Worm (Caenorhabditis elegans) whole organism, dauer: Measurements from ENCODE around the gene C01G12.3.

ENCODE experiments used
- unc-62 ChIP-seq: sonication (generic microtip); optimal IDR thresholded peaks from 2 replicates; lab custom pipeline; 2017; ENCODE audit warnings: missing biosample characterization, missing genetic modification reagents, missing genetic modification characterization

Gene C01G12.3

DNA sequence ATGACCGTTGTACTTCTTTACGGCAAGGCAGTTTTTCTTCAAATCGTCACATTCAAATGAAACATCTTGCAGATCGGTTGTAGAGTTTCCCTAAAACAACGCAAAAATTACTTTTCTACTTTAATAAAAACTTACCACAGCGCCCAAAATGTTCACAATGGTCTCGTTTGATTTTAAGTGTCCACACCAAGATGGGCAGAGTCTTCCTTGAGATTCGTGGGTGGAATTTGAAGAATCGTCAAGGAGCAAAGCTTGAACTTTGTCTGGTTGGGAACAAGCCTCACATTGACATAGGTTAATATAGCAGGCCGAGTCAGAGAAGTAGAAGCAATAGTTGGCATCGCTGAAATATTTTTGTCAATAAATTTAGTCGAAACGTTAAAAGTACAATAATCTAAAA lies 22.9 kb upstream of the C01G12.3 start:
- no peak for TF ChIP-seq unc-62

- TF ChIP-seq unc-62: no peak
These were observed 22.2 kb upstream of the C01G12.3 start for ce11 chrII:14604261-14604660.

- TF ChIP-seq unc-62: no peak
These were observed 20.6 kb upstream of the C01G12.3 start for ce11 chrII:14602735-14603134.

DNA sequence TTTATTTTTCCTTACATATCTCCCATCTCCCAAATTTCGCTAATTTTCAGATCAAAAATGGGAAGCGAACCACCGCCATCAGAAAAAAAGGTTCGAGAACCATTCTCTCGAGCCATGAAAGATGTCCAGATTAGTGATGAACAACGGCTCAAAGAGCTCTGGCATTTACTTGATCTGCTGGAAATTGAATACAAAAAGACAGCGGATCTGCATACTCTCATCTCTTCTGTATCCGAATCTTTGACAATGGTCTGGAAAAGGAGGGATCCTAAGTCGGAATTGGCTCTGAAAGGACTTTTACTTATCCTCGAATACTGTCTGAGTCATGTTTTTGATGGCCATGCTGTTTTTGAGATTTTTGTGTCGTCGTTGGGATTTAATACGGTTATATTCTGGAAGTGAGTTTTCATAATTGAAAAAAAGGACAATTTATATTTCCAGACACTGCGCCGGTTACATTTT lies 18.8 kb upstream of the C01G12.3 start, which contains the start of gene tps-2:
TSS of gene tps-2 (plus strand) at position 51 of the 462 bp plus-strand sequence.
- TF ChIP-seq unc-62: no peak

DNA sequence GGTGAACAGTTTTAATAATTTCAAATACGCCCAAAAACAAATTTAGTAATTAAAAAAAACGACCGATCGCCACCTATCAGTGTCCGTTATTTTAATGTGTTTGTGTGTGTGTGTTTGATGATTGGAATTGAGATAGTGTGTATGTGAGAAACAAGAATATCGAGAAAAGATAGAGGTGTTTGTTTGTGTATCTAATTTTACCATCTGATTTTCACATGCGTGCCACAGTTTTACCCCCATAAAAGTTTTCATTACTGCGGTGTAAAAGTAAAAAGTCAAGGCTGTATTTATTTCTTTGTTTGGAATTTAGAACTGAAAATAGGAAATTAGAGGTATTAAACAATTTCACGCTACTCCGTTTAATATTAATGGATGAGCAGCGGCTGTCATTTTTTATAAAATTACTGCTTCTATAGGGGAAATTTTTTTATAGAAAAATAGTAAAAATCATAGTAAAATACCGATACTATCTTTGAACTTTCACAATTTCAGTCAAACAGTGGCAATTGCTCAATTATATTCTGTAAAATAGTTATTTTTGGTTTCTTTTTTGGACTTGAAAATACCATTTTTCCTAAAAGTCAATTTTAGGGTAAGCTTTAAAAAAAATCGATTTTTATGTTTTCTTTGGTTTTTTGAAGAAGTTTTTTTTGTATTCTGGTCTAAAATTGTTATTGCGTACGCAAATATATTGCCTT lies 18.0 kb upstream of the C01G12.3 start:
- TF ChIP-seq unc-62: no peak

- no peak for TF ChIP-seq unc-62
These were observed 17.3 kb upstream of the C01G12.3 start for ce11 chrII:14599284-14599862.

ce11 chrII:14598367-14598766 lies 16.3 kb upstream of the C01G12.3 start:
- no peak for TF ChIP-seq unc-62

DNA sequence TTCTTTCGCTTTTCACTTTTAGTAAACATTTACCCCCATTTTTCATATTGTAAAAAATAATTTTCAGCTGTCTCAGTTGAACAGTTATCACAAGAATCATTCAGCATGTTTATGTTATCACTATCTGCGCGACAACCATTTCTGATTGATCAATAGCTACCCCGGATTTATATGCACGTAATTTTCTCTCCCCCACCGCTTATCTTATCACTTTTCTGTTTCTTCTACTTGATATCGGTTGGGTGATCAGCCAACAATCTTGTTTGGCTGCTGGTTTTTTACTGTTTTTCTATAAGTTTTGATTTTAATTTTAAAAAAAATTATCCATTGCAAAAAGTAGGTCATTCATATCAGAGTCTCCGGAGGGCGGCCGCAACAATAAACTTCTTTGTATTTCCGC lies 15.7 kb upstream of the C01G12.3 start:
- TF ChIP-seq unc-62: no peak

DNA sequence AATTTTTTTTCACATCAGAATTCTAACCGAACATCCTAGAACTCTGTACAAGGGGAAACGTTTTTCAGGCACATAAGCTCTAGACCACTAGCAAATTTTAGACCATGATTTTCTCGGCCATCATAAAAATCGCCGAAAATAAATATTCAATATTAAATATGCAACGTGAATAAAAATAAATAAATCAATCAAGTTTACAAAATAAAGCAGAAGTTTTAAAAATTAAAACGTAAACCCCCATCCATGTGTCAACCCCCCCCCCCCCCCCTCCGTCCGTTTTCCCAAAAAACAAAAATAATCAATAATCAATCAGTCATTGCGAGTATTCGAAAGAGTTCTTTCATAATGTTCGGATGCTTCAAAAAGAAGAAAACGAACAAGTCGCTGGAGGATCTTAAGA lies 11.2 kb upstream of the C01G12.3 start, which contains the start of gene catp-4:
TSS of gene catp-4 (plus strand) at position 301 of the 400 bp plus-strand sequence.
- TF ChIP-seq unc-62: no peak

DNA sequence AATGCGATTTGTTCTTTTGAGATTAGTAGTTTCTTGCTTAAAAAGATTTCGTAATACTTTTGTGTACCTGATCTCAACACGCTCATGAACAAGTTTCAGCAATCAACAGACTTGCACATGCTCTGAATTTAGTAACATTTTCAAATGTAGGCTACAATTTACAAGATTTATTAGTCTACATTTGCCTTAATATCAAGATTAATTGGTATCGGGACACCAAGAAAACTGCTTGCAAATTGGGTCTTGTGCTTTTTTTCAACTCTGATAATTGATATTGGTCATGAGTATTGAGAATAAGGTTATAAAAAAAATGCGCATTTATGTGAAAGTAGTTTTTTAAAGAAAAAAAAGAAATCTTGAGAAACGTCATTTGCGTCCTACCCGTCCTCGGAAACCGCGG lies 10.5 kb upstream of the C01G12.3 start:
- no peak for TF ChIP-seq unc-62

DNA sequence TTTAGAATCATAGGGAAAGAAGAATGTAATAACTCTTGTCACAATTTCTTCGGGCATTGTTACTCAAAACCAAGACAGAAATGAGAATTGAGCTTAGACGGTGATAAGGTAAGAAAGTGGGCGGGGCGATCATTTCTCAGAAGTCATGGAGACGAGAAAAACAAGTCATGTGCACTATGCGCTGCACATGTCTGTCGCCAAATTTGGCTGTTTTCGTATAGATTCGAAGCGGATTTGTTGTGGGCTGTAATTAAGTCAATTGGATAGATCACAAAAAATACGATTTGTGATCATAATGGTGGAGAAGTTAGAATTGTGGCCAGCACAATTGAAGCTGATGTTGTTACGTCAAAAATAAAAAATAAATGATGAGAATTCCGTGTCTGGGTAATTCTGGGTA lies 9.6 kb upstream of the C01G12.3 start, which contains the start of gene C01G12.7:
TSS of gene C01G12.7 (minus strand) at position 195 of the 400 bp plus-strand sequence.
- no peak for TF ChIP-seq unc-62

ce11 chrII:14588162-14588561 lies 6.1 kb upstream of the C01G12.3 start, which contains the start of gene nspb-10:
TSS of gene nspb-10 (minus strand) at chrII:14588262.
- no peak for TF ChIP-seq unc-62

DNA sequence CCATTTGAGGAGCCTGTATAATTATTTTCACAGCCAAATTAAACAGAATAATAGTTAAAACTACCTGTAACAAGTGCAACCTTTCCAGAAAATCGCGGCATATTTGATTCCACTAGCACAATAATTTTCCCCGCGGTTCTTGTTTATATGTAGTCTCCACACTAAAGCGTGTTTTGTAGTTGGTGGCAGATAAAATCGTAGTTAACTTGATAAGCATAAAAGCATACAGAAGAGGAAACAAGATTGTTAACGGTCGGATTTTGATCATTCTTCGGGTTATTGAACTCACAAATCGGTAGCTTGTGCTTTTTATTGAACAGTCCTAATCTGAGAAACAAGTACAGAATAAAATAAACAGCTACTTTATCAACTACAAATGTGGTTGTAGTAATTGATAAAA lies 5.3 kb upstream of the C01G12.3 start, which contains the start of gene C01G12.5:
TSS of gene C01G12.5 (minus strand) at position 101 of the 400 bp plus-strand sequence.
- no peak for TF ChIP-seq unc-62

- TF ChIP-seq unc-62: no peak
These were observed 1.6 kb downstream of the C01G12.3 start, which contains the start of the genes nspb-8 and nspb-9 for ce11 chrII:14580549-14580948. TSS of gene nspb-8 (minus strand) at chrII:14580649. TSS of gene nspb-9 (plus strand) at chrII:14580859.

DNA sequence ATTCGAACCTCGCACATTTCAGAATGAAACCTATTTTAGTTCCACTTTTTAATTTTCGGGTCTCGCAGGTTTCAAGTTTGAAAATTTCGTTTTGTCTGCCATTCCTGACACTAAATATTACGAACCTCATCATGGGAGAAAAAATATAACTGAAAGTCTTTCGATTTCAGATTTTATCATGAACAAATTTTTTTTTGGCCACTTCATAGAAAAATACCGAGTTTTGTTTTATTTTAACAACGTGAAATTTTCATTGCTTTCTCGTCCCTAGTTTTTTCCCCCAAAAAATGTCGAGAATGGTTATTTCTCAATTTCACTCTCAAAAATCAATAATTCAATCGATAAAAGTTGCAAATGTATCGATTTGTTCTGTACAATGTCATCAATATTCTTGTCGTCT lies 3.4 kb downstream of the C01G12.3 start, which contains the start of gene C01G12.9:
TSS of gene C01G12.9 (plus strand) at position 301 of the 400 bp plus-strand sequence.
- TF ChIP-seq unc-62: no peak

ce11 chrII:14578013-14578412 lies 4.1 kb downstream of the C01G12.3 start, which contains the start of gene nspb-7:
TSS of gene nspb-7 (plus strand) at chrII:14578313.
- no peak for TF ChIP-seq unc-62

DNA sequence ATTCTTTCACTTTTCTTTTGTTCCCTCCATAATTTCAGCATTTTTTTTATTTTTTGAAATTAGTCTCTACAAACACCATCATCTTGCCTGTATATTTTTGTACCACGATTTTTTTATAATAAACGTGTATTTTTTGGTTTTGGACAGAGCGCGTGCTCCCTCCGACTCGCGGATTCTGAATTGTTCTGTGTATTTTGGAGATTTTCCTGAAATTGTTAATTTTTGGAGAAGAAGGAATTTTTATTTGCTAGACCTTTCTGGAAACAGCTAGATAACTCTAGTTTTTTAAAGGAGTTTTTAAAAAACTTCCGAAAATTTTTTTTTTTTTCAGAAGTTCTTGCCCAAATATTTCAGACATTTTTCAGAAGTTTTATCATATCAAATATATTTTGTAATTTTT lies 5.7 kb downstream of the C01G12.3 start, which contains the start of gene C01G12.13:
TSS of gene C01G12.13 (plus strand) at position 301 of the 400 bp plus-strand sequence.
- no peak for TF ChIP-seq unc-62
